Worm (Caenorhabditis elegans): ENCODE data around the gene col-98.

The col-98 gene

DNA sequence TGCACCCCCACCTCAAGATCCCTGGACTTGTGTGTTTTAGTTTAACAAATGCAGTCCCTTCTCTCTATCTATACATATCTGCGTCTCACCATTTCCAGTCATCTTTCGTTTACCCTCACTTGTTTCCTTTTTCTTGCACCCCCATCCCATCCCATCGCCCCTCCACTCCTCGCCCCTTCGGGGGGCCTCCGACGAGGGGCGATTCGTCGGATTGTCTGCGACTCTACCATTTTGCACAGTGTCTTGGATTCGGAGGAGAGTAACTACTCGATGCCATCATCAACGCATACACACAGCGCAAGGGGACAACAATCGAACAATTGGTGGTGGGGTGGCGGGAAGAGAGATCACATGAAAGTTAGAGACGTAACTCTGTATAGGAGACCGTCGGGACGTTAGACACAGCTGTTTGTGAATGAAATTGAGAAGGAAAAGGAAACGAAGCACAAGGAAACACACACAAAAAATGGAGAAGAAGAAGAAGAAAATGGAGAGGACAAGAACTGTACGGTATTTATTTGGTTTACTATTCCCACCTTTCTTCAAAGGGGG lies 43.7 kb downstream of the col-98 start (continued):
- TF ChIP-seq lin-29 (GFP tag; IDR thresholded peaks at IDR 0.05), result no peak
- TF ChIP-seq nhr-41 (GFP tag; IDR thresholded peaks at IDR 0.05), result peak; percentile 23; the same call in 1 of the 2 replicates
- TF ChIP-seq vab-7 (GFP tag; IDR thresholded peaks at IDR 0.05), result peak; percentile 35; the same call in 1 of the 2 replicates
- TF ChIP-seq zfp-2 (tag; optimal IDR thresholded peaks at IDR 0.05), result peak; percentile 6
- TF ChIP-seq hmg-1.1 (GFP tag; IDR thresholded peaks at IDR 0.05), result peak; percentile 92
- TF ChIP-seq madf-5 (GFP tag; IDR thresholded peaks at IDR 0.05), result no peak
- TF ChIP-seq ctbp-1 (GFP tag; IDR thresholded peaks at IDR 0.05), result peak; percentile 93
- peak; percentile 71 for TF ChIP-seq nhr-28 (tag; optimal IDR thresholded peaks at IDR 0.05)
- no peak for TF ChIP-seq lin-39 (tag; optimal IDR thresholded peaks at IDR 0.05)
- TF ChIP-seq nhr-42 (GFP tag; IDR thresholded peaks at IDR 0.05), result no peak
- TF ChIP-seq jun-1 (tag; optimal IDR thresholded peaks at IDR 0.05), result peak; percentile 88
- TF ChIP-seq lin-1 (GFP tag; IDR thresholded peaks at IDR 0.05), result peak; percentile 59; the same call in 1 of the 2 replicates
- no peak for TF ChIP-seq skn-1 (tag; optimal IDR thresholded peaks at IDR 0.05)
- TF ChIP-seq aly-2 (tag; optimal IDR thresholded peaks at IDR 0.05), result no peak
- TF ChIP-seq aha-1 (tag), result peak; percentile 99
- TF ChIP-seq saeg-2 (GFP tag; IDR thresholded peaks at IDR 0.05), result peak; percentile 66; the same call in 1 of the 2 replicates
- no peak for TF ChIP-seq egl-27 (tag; optimal IDR thresholded peaks at IDR 0.05)
- peak; percentile 33 for TF ChIP-seq pqm-1 (tag; optimal IDR thresholded peaks at IDR 0.05)
- TF ChIP-seq snpc-1.2 (GFP tag; IDR thresholded peaks at IDR 0.05), result no peak
- TF ChIP-seq zag-1 (tag; optimal IDR thresholded peaks at IDR 0.05), result peak; percentile 28
- TF ChIP-seq lin-15B (tag; optimal IDR thresholded peaks at IDR 0.05), result no peak
- TF ChIP-seq mxl-3 (GFP tag; optimal IDR thresholded peaks at IDR 0.05), result peak; percentile 94
- TF ChIP-seq nhr-48 (tag; optimal IDR thresholded peaks at IDR 0.05), result peak; percentile 79
- TF ChIP-seq mxl-2 (GFP tag; conservative IDR thresholded peaks at IDR 0.05), result 0 out of 2 replicates have a peak, but pooled peaks have one; percentile 46
- TF ChIP-seq fos-1 (tag; optimal IDR thresholded peaks at IDR 0.05), result no peak
- peak; percentile 21; the same call in 1 of the 2 replicates for TF ChIP-seq mdt-29 (GFP tag; IDR thresholded peaks at IDR 0.05)
- no peak for TF ChIP-seq zip-2 (tag; optimal IDR thresholded peaks at IDR 0.05)

DNA sequence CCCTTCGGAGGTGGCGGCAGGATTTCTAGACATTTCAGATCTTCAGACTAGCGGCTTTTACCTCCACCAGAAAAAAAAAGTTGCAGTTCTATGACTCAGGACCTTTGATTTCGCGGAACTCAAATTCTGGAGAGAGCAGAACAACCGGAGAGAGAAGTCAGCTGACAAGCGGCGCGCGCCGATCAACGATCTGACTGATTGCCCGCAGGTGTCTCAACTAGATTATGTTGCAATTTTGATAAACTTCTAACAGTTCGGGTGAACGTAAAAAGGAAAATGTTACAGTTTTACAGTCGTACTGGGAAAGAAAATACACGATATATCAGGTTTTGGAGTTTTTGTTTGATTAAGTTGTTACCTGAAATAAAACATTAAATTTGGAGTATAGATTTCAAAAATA lies 44.2 kb downstream of the col-98 start:
- TF ChIP-seq dmd-9 (GFP tag; IDR thresholded peaks at IDR 0.05), result no peak

ce11 chrIII:13064213-13065184 lies 45.7 kb downstream of the col-98 start:
- TF ChIP-seq nhr-48 (tag; optimal IDR thresholded peaks at IDR 0.05) (no peak), lir-3 (tag; optimal IDR thresholded peaks at IDR 0.05) (no peak), dmd-9 (GFP tag; IDR thresholded peaks at IDR 0.05) (no peak), gei-8 (GFP tag; optimal IDR thresholded peaks at IDR 0.05) (no peak), hlh-30 (tag; optimal IDR thresholded peaks at IDR 0.05; ENCODE audit: insufficient read depth) (peak; percentile 89), sdz-12 (GFP tag; optimal IDR thresholded peaks at IDR 0.05) (no peak), mep-1 (tag; optimal IDR thresholded peaks at IDR 0.05) (peak; percentile 22), F37D6.2 (tag; optimal IDR thresholded peaks at IDR 0.05) (no peak), ZK546.5 (tag; optimal IDR thresholded peaks at IDR 0.05) (no peak), lin-1 (GFP tag; IDR thresholded peaks at IDR 0.05) (0 out of 2 replicates have a peak, but pooled peaks have one; percentile 48), lsy-2 (tag; optimal IDR thresholded peaks at IDR 0.05) (peak in 1 of 2 experiments; percentile 36), cey-2 (tag; optimal IDR thresholded peaks at IDR 0.05; ENCODE audit: borderline replicate concordance, insufficient read depth) (no peak), daf-12 (tag; optimal IDR thresholded peaks at IDR 0.05) (no peak), attf-4 (tag; optimal IDR thresholded peaks at IDR 0.05) (no peak), nhr-11 (tag; optimal IDR thresholded peaks at IDR 0.05) (peak; percentile 15), aha-1 (tag) (peak; percentile 75), unc-130 (GFP tag; optimal IDR thresholded peaks at IDR 0.05) (no peak), daf-8 (GFP tag; IDR thresholded peaks at IDR 0.05) (no peak), ceh-28 (tag; optimal IDR thresholded peaks at IDR 0.05) (no peak), nhr-28 (tag; optimal IDR thresholded peaks at IDR 0.05) (peak; percentile 11), dve-1 (tag; optimal IDR thresholded peaks at IDR 0.05; ENCODE audit: insufficient read depth) (peak; percentile 7), mdl-1 (tag; optimal IDR thresholded peaks at IDR 0.05) (peak in 1 of 2 experiments; percentile 20), tra-1 (GFP tag; IDR thresholded peaks at IDR 0.05) (0 out of 2 replicates have a peak, but pooled peaks have one; percentile 8), skn-1 (tag; optimal IDR thresholded peaks at IDR 0.05) (no peak)

Data from whole organism, L4 larva.